Fruit fly (Drosophila melanogaster): Measurements from ENCODE around the gene CG45488.

The CG45488 gene

DNA sequence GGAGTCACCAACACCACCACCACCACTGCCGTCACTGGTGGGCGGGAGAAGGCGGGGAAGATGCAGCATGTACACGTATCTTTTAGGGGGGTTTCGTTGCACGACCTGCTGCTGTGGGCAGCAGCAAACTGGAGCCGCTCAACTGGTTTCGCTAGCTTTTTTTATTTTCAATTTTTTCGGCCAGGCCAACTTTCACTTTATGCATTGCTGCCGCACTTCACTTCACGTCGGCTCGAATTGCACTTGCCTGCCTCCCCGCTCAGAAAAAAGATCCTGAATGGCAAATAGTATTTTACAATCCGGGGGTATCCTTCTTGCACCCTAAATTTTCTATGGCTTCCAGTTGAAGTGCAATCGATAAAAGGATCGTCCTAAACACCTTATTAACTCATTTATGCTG is 20.3 kb downstream of the CG45488 start:
- no peak for TF ChIP-seq Myc (optimal IDR thresholded peaks at IDR 0.05)
- TF ChIP-seq psq (optimal IDR thresholded peaks at IDR 0.05) = no peak

DNA sequence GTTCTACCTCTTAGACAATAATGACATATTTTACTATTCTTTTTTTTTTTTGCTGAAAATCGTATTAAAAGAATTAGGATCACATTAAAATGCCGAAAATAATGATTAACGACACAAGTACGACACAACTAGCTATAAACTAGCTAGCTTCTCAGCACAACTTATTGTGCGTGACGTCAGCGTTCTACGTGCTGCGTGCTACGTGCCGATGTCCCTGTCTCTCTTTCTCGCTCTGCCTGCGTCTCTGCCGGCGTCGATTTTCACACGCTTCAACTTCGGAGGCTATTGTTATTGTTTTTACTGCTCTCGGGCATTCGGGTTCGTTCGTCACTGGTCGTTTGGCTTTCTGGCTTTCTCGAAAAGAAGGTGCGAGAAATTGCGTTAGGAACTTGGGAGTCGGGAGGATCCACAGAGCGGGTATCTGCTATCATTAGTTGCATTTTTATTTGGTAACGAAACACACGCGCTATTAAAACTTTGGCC is 22.2 kb downstream of the CG45488 start:
- TF ChIP-seq Sin3A (optimal IDR thresholded peaks at IDR 0.05) = no peak
- TF ChIP-seq psq (optimal IDR thresholded peaks at IDR 0.05) = no peak
- no peak for TF ChIP-seq h (optimal IDR thresholded peaks at IDR 0.05)
- TF ChIP-seq insv (optimal IDR thresholded peaks at IDR 0.05) = no peak
- no peak for TF ChIP-seq Myc (optimal IDR thresholded peaks at IDR 0.05)
- no peak for TF ChIP-seq ttk (optimal IDR thresholded peaks at IDR 0.05)

DNA sequence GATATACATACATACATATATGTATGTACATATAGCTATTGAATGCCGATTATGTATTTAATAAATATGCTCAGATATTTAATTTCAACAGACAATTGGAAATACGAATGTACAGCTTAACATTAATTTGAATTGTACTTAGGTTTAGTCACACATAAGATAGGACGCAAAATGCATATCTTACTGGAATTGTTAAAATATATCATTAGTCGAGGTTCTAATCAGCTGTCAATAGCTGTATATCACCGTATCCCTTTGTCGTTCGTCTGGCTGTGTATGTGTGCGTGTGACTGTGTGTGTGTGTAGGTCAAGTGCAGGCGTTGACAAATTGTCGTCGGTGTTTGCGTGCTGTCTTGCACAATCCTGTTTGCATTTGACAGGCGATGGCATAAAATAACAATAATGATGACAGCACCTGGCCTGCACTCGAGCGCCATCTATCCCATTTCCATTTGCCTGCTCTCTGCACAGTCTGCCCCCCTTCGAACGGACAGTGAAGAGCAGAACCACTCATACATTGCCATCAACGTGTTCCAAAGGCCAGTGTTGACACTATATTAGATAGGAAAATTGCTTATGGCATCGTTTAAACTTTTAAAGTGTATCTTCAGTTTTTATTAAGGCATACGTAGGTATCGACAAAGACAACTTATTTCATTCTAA is 22.8 kb downstream of the CG45488 start:
- TF ChIP-seq insv (optimal IDR thresholded peaks at IDR 0.05) (no peak), Myc (optimal IDR thresholded peaks at IDR 0.05) (no peak), Sin3A (optimal IDR thresholded peaks at IDR 0.05) (no peak), ttk (optimal IDR thresholded peaks at IDR 0.05) (no peak), h (optimal IDR thresholded peaks at IDR 0.05) (no peak), psq (optimal IDR thresholded peaks at IDR 0.05) (no peak)

DNA sequence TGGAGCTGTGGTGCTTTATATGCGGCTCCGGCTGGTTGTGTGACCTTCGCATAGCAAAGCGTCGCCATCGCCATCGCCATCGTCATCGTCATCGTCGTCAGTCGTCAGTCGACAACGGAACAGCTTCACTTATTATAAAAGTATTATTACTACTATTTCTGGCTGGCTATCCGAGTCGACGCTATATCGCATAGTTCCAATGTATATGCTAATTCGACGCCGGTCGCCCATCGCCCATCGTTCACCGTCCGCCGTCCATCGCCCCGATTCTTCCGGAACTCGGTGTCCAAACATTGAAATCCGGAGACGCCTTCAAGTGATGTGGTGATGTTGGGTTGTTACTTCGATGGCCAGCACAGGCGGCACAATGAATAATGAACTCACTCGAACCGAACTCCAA is 28.2 kb downstream of the CG45488 start:
- TF ChIP-seq Myc (optimal IDR thresholded peaks at IDR 0.05) (no peak), psq (optimal IDR thresholded peaks at IDR 0.05) (no peak), ttk (optimal IDR thresholded peaks at IDR 0.05) (no peak), insv (optimal IDR thresholded peaks at IDR 0.05) (no peak), Sin3A (optimal IDR thresholded peaks at IDR 0.05) (no peak), h (optimal IDR thresholded peaks at IDR 0.05) (no peak)

DNA sequence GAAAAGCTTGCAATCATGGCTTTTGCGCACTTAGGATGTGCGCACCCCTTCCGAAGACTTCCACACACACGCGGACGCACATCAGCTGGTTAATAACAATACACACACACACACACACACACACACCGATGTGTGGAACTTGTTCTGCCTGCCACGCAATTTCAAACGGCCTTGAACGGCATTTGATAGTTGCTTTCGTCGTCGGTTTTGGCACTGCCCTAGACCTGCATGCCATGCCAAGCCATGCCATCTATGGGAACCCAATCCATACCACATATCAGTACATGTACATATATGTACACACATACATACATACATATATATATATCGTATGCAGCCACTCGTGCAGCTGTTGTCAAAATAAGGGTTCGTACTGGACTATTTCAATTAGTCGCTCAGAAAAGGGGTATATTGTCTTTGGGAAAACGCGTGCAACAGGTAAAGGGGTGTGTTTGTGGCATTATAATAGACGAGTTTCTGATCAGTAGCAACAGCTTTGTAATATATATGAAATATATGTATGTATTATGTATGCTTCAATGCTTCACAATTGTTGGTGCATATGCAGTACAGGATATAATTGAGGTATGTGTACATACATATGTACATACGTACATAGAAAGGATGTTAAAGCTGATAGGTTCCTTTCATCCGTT is 30.1 kb downstream of the CG45488 start, which contains the start of gene amn:
TSS of gene amn (minus strand) at position 51 of the 656 bp plus-strand sequence.
- no peak for TF ChIP-seq psq (optimal IDR thresholded peaks at IDR 0.05)
- TF ChIP-seq insv (optimal IDR thresholded peaks at IDR 0.05) = no peak
- no peak for TF ChIP-seq Sin3A (optimal IDR thresholded peaks at IDR 0.05)
- no peak for TF ChIP-seq h (optimal IDR thresholded peaks at IDR 0.05)
- no peak for TF ChIP-seq Myc (optimal IDR thresholded peaks at IDR 0.05)
- no peak for TF ChIP-seq ttk (optimal IDR thresholded peaks at IDR 0.05)

DNA sequence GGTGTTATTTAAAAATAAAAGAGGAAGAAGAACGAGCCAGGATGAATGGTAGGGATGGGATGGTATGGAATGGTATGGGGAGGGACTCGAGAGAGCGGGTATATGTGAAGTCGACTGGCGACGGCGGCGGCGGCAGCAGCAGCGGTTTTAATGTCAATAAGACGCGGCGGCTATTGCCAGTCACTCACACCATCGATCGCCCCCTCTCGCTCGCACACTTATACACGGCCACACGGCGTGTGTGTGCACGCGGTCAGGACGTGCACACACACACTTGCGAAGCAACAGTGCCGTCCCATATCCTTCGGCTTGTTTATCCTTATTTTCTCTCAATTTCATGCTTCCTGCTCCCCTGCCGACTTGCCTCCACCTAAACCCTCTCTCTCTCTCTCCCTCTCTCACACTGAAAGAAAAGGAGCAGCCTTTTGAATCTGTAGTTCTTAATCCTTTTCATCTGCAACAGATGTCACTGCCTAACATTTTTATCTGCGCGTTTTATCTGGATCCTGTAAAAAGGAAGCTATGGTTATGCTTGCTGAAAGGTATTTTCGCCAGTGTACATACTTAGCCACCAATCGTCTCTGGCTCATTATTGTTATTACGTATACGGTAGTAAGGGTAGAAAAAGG is 31.0 kb downstream of the CG45488 start:
- no peak for TF ChIP-seq Sin3A (optimal IDR thresholded peaks at IDR 0.05)
- TF ChIP-seq Myc (optimal IDR thresholded peaks at IDR 0.05) = no peak
- TF ChIP-seq h (optimal IDR thresholded peaks at IDR 0.05) = no peak
- TF ChIP-seq insv (optimal IDR thresholded peaks at IDR 0.05) = no peak
- TF ChIP-seq psq (optimal IDR thresholded peaks at IDR 0.05) = no peak
- TF ChIP-seq ttk (optimal IDR thresholded peaks at IDR 0.05) = no peak

DNA sequence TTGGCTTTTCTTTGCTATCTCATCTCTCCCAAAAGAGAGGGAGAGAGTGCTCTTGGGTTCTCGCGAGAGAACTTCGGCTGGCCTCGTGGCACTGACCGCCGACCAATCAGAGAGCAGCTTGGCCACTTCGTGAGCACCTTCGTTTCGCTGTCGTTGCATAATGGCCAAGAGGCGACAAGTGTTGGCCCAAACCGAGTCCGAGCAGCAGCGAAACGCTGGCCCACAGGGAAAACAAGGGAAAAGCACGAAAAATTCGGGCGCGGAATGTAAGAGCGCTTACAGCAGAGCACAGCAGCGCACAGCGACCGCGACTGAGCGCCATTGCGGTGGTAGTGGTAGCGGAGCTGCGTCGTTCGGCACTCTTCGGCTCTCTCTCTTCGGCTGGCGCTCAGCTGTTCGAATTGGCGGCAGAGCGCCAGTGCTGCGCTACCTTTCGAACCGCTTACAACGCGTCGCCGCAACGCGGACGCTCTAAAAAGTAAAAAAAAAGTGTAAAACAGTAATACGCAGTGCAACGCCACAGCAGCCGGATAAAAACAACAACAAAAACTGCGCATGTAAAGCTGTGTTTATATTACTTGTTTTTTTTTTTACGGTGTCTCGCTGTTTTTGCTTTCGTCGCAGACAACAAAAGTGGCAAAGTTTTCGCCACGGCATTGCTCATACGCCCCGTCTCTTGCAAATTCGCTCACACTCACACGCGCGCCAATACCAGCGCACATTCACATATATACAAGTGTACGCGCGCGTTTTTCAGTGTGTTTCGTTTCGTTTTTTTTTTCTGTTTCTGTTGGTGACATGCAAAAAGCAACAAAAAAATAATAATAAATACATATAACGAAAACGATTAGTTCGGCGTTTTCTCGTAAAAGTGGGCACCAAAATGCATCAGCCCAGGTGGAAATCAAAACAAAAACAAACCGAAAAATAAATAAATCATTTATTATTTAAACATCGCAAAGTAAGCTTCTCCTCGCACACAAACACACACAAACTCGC is 33.0 kb downstream of the CG45488 start:
- TF ChIP-seq ttk (optimal IDR thresholded peaks at IDR 0.05) (no peak), Sin3A (optimal IDR thresholded peaks at IDR 0.05) (no peak), Myc (optimal IDR thresholded peaks at IDR 0.05) (no peak), insv (optimal IDR thresholded peaks at IDR 0.05) (no peak), h (optimal IDR thresholded peaks at IDR 0.05) (no peak), psq (optimal IDR thresholded peaks at IDR 0.05) (no peak)

DNA sequence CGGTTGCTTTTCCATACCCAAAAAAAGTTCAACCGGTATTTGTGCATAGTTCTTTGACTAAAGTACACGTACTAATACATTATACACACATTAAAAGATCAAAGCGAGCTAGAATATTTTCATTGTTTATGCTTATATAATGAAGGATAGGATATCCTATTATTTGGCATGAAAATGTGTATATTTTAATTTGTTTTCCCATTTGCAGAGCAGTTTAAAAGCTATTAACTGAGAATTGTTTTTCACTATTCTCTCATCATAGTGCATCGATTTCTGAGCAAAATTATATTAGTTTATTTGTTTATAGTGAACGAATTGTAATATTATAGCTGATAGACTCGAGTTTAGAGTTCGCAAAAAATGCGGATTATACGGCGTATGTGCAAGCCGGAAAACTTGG is 33.7 kb downstream of the CG45488 start:
- TF ChIP-seq Myc (optimal IDR thresholded peaks at IDR 0.05) = no peak
- TF ChIP-seq Sin3A (optimal IDR thresholded peaks at IDR 0.05) = no peak
- TF ChIP-seq insv (optimal IDR thresholded peaks at IDR 0.05) = no peak
- no peak for TF ChIP-seq h (optimal IDR thresholded peaks at IDR 0.05)
- no peak for TF ChIP-seq ttk (optimal IDR thresholded peaks at IDR 0.05)
- no peak for TF ChIP-seq psq (optimal IDR thresholded peaks at IDR 0.05)

DNA sequence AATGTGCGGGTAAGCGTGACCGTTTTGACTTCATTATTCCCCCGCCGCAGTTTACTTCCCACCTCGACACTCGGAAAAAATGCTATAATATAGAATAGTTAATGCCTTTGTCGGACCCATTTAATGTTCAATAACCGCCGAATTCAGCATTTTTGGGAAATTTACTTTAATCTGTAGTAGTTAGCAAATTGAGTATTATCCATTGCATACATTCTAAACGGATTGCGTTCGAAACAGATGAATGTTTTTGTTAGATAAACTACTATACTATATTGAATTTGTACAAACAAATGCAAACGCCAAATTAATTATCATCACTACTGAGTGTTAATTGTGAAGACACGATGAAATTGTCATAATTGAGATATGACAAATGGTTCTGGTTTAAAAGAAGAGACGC is 36.0 kb downstream of the CG45488 start:
- TF ChIP-seq Myc (optimal IDR thresholded peaks at IDR 0.05) = no peak
- no peak for TF ChIP-seq h (optimal IDR thresholded peaks at IDR 0.05)
- TF ChIP-seq psq (optimal IDR thresholded peaks at IDR 0.05) = no peak
- TF ChIP-seq ttk (optimal IDR thresholded peaks at IDR 0.05) = no peak
- no peak for TF ChIP-seq insv (optimal IDR thresholded peaks at IDR 0.05)
- TF ChIP-seq Sin3A (optimal IDR thresholded peaks at IDR 0.05) = no peak

DNA sequence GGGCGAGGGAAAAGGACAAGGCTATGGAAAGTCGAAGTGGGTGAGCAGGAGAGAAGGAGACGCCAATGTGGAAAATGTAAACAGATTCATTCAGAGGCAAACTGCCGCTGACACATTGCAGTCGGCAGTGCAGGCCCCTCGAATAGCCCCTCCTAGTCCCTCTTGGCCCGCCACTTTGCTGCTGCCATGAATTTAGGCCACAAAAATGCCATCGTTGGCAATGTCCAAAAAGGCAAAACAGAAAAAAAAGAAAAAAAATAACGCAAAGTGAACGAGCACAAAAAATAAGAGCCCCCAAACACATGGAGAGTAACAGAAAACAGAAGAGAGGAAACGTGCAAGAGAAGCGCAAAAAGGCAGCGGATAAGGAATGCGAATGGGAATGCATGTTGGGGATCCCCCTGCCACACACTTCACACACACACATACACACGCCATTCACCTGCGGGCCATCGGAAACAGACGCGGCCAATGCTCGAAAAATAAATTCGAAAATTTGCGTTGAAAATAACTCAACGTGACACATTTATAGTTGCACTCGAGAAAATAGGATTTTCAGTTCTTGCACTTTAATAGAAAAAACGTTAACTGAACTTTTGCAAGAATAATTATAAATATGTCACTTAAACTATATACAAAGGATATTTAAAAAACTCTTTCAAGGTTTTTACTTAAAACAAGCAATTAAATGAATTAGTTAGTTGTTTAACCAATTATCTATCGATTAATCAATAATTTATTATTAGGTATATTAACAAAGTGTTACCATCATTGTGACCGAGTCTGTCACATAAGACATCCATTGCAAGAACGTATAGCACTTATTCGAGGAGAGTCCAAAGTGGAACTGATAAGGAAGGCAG is 41.7 kb downstream of the CG45488 start:
- no peak for TF ChIP-seq Myc (optimal IDR thresholded peaks at IDR 0.05)

Measured in Kc167 (cell line).